Fruit fly (Drosophila melanogaster): ENCODE measurements around the gene Myb.

Myb gene

DNA sequence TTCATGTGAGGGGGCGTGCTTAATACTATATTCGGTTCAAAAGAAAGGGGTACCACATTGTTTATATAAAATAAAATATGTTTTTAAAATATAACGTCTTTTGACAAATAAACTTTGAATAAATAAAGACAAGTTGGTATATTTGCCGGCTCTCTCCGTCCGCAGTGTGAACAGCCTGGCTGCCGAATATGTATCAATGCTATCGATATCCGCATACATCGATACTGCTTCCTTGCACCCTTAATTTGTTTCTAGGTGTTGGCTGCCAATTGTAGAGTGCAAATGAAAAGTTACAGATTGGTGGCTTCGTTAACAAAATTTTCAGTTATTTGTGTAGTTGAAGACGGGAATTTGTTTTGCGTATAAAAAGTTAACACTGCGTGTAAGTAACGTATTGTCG, 2.2 kb upstream of the Myb start, which contains the start of gene Gbeta13F (continued):
- TF ChIP-seq HHEX (GFP tag; optimal IDR thresholded peaks at IDR 0.05) (no peak), CG7839 (tag; optimal IDR thresholded peaks at IDR 0.05) (no peak), zf30C (GFP tag; optimal IDR thresholded peaks at IDR 0.05) (no peak), hth (optimal IDR thresholded peaks at IDR 0.05) (no peak), CG8944 (GFP tag; optimal IDR thresholded peaks at IDR 0.05) (no peak), CG1529 (GFP tag; optimal IDR thresholded peaks at IDR 0.05) (no peak), CG14441 (GFP tag; IDR thresholded peaks at IDR 0.05) (peak; percentile 19; the same call in 1 of the 2 replicates), toy (GFP tag; IDR thresholded peaks at IDR 0.05) (no peak), Mrtf (GFP tag; IDR thresholded peaks at IDR 0.05) (no peak; the same call in 2 of the 3 replicates), ind (GFP tag; optimal IDR thresholded peaks at IDR 0.05) (no peak), CG32767 (GFP tag; IDR thresholded peaks at IDR 0.05) (no peak), CG13296 (GFP tag; optimal IDR thresholded peaks at IDR 0.05) (no peak), Ssrp (tag; optimal IDR thresholded peaks at IDR 0.05) (no peak), twi (tag; optimal IDR thresholded peaks at IDR 0.05) (no peak), CG32532 (GFP tag; IDR thresholded peaks at IDR 0.05) (peak; percentile 56), Rfx (GFP tag; IDR thresholded peaks at IDR 0.05) (peak; percentile 51; the same call in 1 of the 2 replicates), CG8924 (tag; optimal IDR thresholded peaks at IDR 0.05) (no peak), klu (GFP tag; IDR thresholded peaks at IDR 0.05) (no peak), tx (GFP tag; optimal IDR thresholded peaks at IDR 0.05) (no peak), CG3847 (GFP tag; IDR thresholded peaks at IDR 0.05) (peak; percentile 26; the same call in 1 of the 2 replicates), CoRest (tag; optimal IDR thresholded peaks at IDR 0.05) (peak; percentile 0), CG7963 (GFP tag; IDR thresholded peaks at IDR 0.05; ENCODE audit: partially characterized antibody) (peak; percentile 48; the same call in 2 of the 3 replicates), HLH4C (GFP tag; IDR thresholded peaks at IDR 0.05; ENCODE audit: partially characterized antibody) (peak; percentile 59), CG7786 (GFP tag; optimal IDR thresholded peaks at IDR 0.05) (no peak), NFAT (GFP tag; IDR thresholded peaks at IDR 0.05) (no peak), CG8388 (GFP tag; optimal IDR thresholded peaks at IDR 0.05) (no peak), MBD-R2 (GFP tag; IDR thresholded peaks at IDR 0.05) (peak; percentile 8; the same call in 1 of the 2 replicates), CG10979 (tag; optimal IDR thresholded peaks at IDR 0.05) (no peak), CG6254 (GFP tag; optimal IDR thresholded peaks at IDR 0.05) (no peak), CG43689 (GFP tag; IDR thresholded peaks at IDR 0.05) (no peak), stc (GFP tag; IDR thresholded peaks at IDR 0.05) (no peak), zen2 (GFP tag; IDR thresholded peaks at IDR 0.05; ENCODE audit: partially characterized antibody) (no peak), dimm (GFP tag; IDR thresholded peaks at IDR 0.05) (no peak), sc (optimal IDR thresholded peaks at IDR 0.05) (no peak), sc (GFP tag; optimal IDR thresholded peaks at IDR 0.05) (no peak), CG4360 (GFP tag; IDR thresholded peaks at IDR 0.05) (no peak), pan (optimal IDR thresholded peaks at IDR 0.05) (no peak), pan (GFP tag; optimal IDR thresholded peaks at IDR 0.05 in 1 of 2, IDR thresholded peaks at IDR 0.05 in 1 of 2) (peak in 1 of 2 experiments; percentile 21), Doc3 (GFP tag; IDR thresholded peaks at IDR 0.05; ENCODE audit: partially characterized antibody) (0 out of 3 replicates have a peak, but pooled peaks have one; percentile 9), HLHmδ (GFP tag; optimal IDR thresholded peaks at IDR 0.05) (no peak), E2f2 (GFP tag; IDR thresholded peaks at IDR 0.05) (peak; percentile 20; the same call in 1 of the 2 replicates), CG9797 (GFP tag; optimal IDR thresholded peaks at IDR 0.05) (peak; percentile 6), CG6683 (GFP tag; optimal IDR thresholded peaks at IDR 0.05) (no peak), CG2712 (tag; optimal IDR thresholded peaks at IDR 0.05) (peak; percentile 0), ftz-f1 (GFP tag; optimal IDR thresholded peaks at IDR 0.05) (no peak), wek (GFP tag; optimal IDR thresholded peaks at IDR 0.05) (no peak), CG16813 (GFP tag; IDR thresholded peaks at IDR 0.05; ENCODE audit: partially characterized antibody) (peak; percentile 73), Abd-B (GFP tag; optimal IDR thresholded peaks at IDR 0.05) (no peak), CG9609 (GFP tag; optimal IDR thresholded peaks at IDR 0.05) (no peak), cad (GFP tag; optimal IDR thresholded peaks at IDR 0.05) (no peak), CG2875 (GFP tag; optimal IDR thresholded peaks at IDR 0.05) (no peak), sqz (GFP tag; optimal IDR thresholded peaks at IDR 0.05) (no peak)
